Worm (Caenorhabditis elegans) whole organism, mixed stage, embryonic: Measurements from ENCODE around the gene ceh-20.

Source experiments
- M03D4.4 ChIP-seq: sonication (generic microtip); optimal IDR thresholded peaks from 2 replicates; lab custom pipeline; 2017; ENCODE audit warnings: mild to moderate bottlenecking, missing genetic modification characterization, missing compliant biosample characterization
- bed-3 ChIP-seq: fragments of 200-800 bp; sonication (Bioruptor generic); optimal IDR thresholded peaks from 3 replicates; lab custom pipeline; 2018; ENCODE audit warnings: mild to moderate bottlenecking, missing genetic modification characterization, moderate library complexity, missing compliant biosample characterization
- blmp-1 ChIP-seq: fragments of 150-350 bp; optimal IDR thresholded peaks from 2 replicates; lab custom pipeline; 2014; ENCODE audit warnings: missing biosample characterization, missing genetic modification characterization
- ceh-39 ChIP-seq: fragments of 150-350 bp; optimal IDR thresholded peaks from 2 replicates; lab custom pipeline; 2014; ENCODE audit warnings: missing biosample characterization, missing genetic modification characterization
- ceh-43 ChIP-seq: fragments of 200-800 bp; sonication (Bioruptor generic); optimal IDR thresholded peaks from 2 replicates; lab custom pipeline; 2018; ENCODE audit warnings: mild to moderate bottlenecking, missing genetic modification characterization, moderate library complexity, missing compliant biosample characterization
- ceh-83 ChIP-seq: fragments of 200-800 bp; sonication (Bioruptor generic); optimal IDR thresholded peaks from 2 replicates; lab custom pipeline; 2018; ENCODE audit warnings: mild to moderate bottlenecking, missing genetic modification characterization, missing compliant biosample characterization
- ces-1 ChIP-seq: fragments of 150-350 bp; optimal IDR thresholded peaks from 2 replicates; lab custom pipeline; 2014; ENCODE audit warnings: missing biosample characterization, missing genetic modification reagents, missing genetic modification characterization
- cnd-1 ChIP-seq: fragments of 200-800 bp; sonication (Bioruptor generic); optimal IDR thresholded peaks from 2 replicates; lab custom pipeline; 2018; ENCODE audit warnings: mild to moderate bottlenecking, missing genetic modification characterization, missing compliant biosample characterization
- drap-1 ChIP-seq: fragments of 200-800 bp; sonication (Bioruptor generic); optimal IDR thresholded peaks from 3 replicates; lab custom pipeline; 2018; ENCODE audit warnings: mild to moderate bottlenecking, missing genetic modification characterization, missing compliant biosample characterization
- elt-1 ChIP-seq: sonication (generic microtip); optimal IDR thresholded peaks from 2 replicates; lab custom pipeline; 2017; ENCODE audit warnings: missing genetic modification characterization, mild to moderate bottlenecking, missing compliant biosample characterization, antibody characterized with exemption, moderate library complexity, borderline replicate concordance; ENCODE audit not compliant: insufficient read depth
- elt-3 ChIP-seq: fragments of 150-350 bp; optimal IDR thresholded peaks from 2 replicates; lab custom pipeline; 2014; ENCODE audit warnings: missing biosample characterization, missing genetic modification characterization
- flh-1 ChIP-seq: fragments of 200-800 bp; sonication (Bioruptor generic); optimal IDR thresholded peaks from 2 replicates; lab custom pipeline; 2018; ENCODE audit warnings: mild to moderate bottlenecking, missing genetic modification characterization, moderate library complexity, missing compliant biosample characterization
- ham-2 ChIP-seq: fragments of 200-800 bp; sonication (Bioruptor generic); optimal IDR thresholded peaks from 2 replicates; lab custom pipeline; 2018; ENCODE audit warnings: mild to moderate bottlenecking, missing genetic modification characterization, missing compliant biosample characterization
- hlh-1 ChIP-seq: fragments of 150-350 bp; optimal IDR thresholded peaks from 2 replicates; lab custom pipeline; 2014; ENCODE audit warnings: missing biosample characterization, missing genetic modification reagents, missing genetic modification characterization
- lin-13 ChIP-seq: fragments of 150-350 bp; optimal IDR thresholded peaks from 2 replicates; lab custom pipeline; 2014; ENCODE audit warnings: missing biosample characterization, missing genetic modification characterization
- lin-32 ChIP-seq: fragments of 200-800 bp; sonication (Bioruptor generic); optimal IDR thresholded peaks from 2 replicates; lab custom pipeline; 2018; ENCODE audit warnings: mild to moderate bottlenecking, missing genetic modification characterization, missing compliant biosample characterization
- lsy-2 ChIP-seq: fragments of 150-350 bp; optimal IDR thresholded peaks from 2 replicates; lab custom pipeline; 2014; ENCODE audit warnings: missing biosample characterization, missing genetic modification characterization
- mab-5 ChIP-seq: fragments of 150-350 bp; optimal IDR thresholded peaks from 2 replicates; lab custom pipeline; 2014; ENCODE audit warnings: missing biosample characterization, missing genetic modification characterization
- mep-1 ChIP-seq: fragments of 150-350 bp; optimal IDR thresholded peaks from 2 replicates; lab custom pipeline; 2017; ENCODE audit warnings: missing biosample characterization, missing genetic modification reagents, missing genetic modification characterization, inconsistent platforms
- mls-2 ChIP-seq: sonication (generic microtip); optimal IDR thresholded peaks from 2 replicates; lab custom pipeline; 2016; ENCODE audit warnings: mild to moderate bottlenecking, missing genetic modification characterization, moderate library complexity, missing compliant biosample characterization
- nhr-12 ChIP-seq: fragments of 150-350 bp; optimal IDR thresholded peaks from 2 replicates; lab custom pipeline; 2014; ENCODE audit warnings: missing biosample characterization, missing genetic modification characterization
- nhr-2 ChIP-seq: fragments of 150-350 bp; optimal IDR thresholded peaks from 2 replicates; lab custom pipeline; 2014; ENCODE audit warnings: missing biosample characterization, missing genetic modification characterization
- nhr-237 ChIP-seq: fragments of 150-350 bp; optimal IDR thresholded peaks from 2 replicates; lab custom pipeline; 2014; ENCODE audit warnings: missing biosample characterization, missing genetic modification characterization
- nhr-28 ChIP-seq: fragments of 150-350 bp; optimal IDR thresholded peaks from 2 replicates; lab custom pipeline; 2014; ENCODE audit warnings: missing biosample characterization, missing genetic modification characterization
- nhr-76 ChIP-seq: sonication (generic microtip); optimal IDR thresholded peaks from 2 replicates; lab custom pipeline; 2017; ENCODE audit warnings: missing biosample characterization, missing genetic modification characterization
- pha-4 ChIP-seq: fragments of 150-350 bp; optimal IDR thresholded peaks from 2 replicates; lab custom pipeline; 2018; ENCODE audit warnings: missing biosample characterization, missing genetic modification reagents, missing genetic modification characterization
- sem-2 ChIP-seq: fragments of 200-800 bp; sonication (Bioruptor generic); optimal IDR thresholded peaks from 2 replicates; lab custom pipeline; 2018; ENCODE audit warnings: mild to moderate bottlenecking, missing genetic modification characterization, missing compliant biosample characterization
- snpc-4 ChIP-seq: fragments of 150-350 bp; optimal IDR thresholded peaks from 2 replicates; lab custom pipeline; 2014; ENCODE audit warnings: missing biosample characterization, missing genetic modification characterization
- sptf-1 ChIP-seq: sonication (generic microtip); optimal IDR thresholded peaks from 2 replicates; lab custom pipeline; 2017; ENCODE audit warnings: mild to moderate bottlenecking, missing genetic modification characterization, moderate library complexity, missing compliant biosample characterization
- tbx-8 ChIP-seq: fragments of 200-800 bp; sonication (Bioruptor generic); optimal IDR thresholded peaks from 2 replicates; lab custom pipeline; 2018; ENCODE audit warnings: mild to moderate bottlenecking, missing genetic modification characterization, moderate library complexity, missing compliant biosample characterization
- unc-120 ChIP-seq: sonication (generic microtip); optimal IDR thresholded peaks from 2 replicates; lab custom pipeline; 2017; ENCODE audit warnings: missing genetic modification characterization, missing compliant biosample characterization; ENCODE audit not compliant: poor library complexity, severe bottlenecking
- unc-39 ChIP-seq: fragments of 150-350 bp; optimal IDR thresholded peaks from 2 replicates; lab custom pipeline; 2014; ENCODE audit warnings: missing biosample characterization, missing genetic modification characterization
- unc-62 ChIP-seq: fragments of 150-350 bp; optimal IDR thresholded peaks from 2 replicates; lab custom pipeline; 2014; ENCODE audit warnings: missing biosample characterization, missing genetic modification reagents, missing genetic modification characterization
- zip-8 ChIP-seq: fragments of 150-350 bp; optimal IDR thresholded peaks from 2 replicates; lab custom pipeline; 2014; ENCODE audit warnings: missing biosample characterization, missing genetic modification characterization
- ztf-11 ChIP-seq: fragments of 150-350 bp; optimal IDR thresholded peaks from 2 replicates; lab custom pipeline; 2014; ENCODE audit warnings: missing biosample characterization, missing genetic modification characterization

Gene ceh-20

DNA sequence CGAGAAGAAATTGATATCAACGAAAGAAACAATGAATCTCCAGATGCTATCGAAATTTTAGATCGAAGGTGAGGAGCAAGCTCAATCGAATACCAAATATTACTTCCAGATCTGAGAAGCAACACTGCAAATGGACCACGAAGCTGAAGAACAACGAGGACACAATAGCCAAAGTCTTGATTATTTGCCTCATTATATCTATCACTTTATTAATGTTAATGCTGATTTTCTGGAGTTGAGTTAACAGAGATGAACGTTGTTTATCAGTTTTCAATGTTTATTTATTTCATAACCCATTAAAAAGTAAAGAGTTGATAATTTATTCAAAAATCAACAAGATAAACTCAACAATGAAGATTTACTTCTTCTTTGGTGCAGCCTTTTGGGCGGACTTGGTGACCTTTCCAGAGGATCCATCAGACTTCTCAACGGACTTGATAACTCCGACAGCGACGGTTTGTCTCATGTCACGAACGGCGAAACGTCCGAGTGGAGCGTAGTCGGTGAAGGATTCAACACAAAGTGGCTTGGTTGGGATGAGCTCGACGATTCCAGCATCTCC, 9.8 kb upstream of the ceh-20 start:
- TF ChIP-seq ceh-83 (GFP tag; lab: Kevin White, UChicago) (no peak), lsy-2 (tag; lab: Kevin White, UChicago) (no peak), pha-4 (tag; lab: Kevin White, UChicago) (no peak), mab-5 (tag; lab: Kevin White, UChicago) (no peak), mep-1 (tag; lab: Kevin White, UChicago) (no peak), snpc-4 (no peak), zip-8 (tag; lab: Kevin White, UChicago) (no peak), blmp-1 (no peak), nhr-12 (tag; lab: Kevin White, UChicago) (no peak), nhr-76 (tag; lab: Kevin White, UChicago) (no peak), sptf-1 (no peak), ceh-39 (tag; lab: Kevin White, UChicago) (no peak), lin-32 (GFP tag; lab: Kevin White, UChicago) (no peak), unc-120 (tag; lab: Kevin White, UChicago) (no peak), ces-1 (GFP tag; lab: Kevin White, UChicago) (no peak), nhr-2 (tag; lab: Kevin White, UChicago) (no peak), ham-2 (GFP tag; lab: Kevin White, UChicago) (no peak)

DNA sequence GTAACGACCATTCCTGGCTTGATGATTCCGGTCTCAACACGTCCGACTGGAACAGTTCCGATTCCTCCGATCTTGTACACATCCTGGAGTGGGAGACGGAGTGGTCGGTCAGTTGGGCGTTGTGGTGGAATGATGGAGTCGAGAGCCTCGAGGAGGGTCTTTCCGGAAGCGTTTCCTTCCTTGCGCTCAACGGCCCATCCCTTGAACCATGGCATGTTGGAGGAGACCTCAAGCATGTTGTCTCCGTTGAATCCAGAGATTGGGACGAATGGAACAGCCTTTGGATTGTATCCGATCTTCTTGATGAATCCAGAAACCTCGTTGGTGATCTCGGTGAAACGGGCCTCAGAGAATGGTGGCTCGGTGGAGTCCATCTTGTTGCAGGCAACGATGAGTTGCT, 8.9 kb upstream of the ceh-20 start:
- TF ChIP-seq lsy-2 (tag; lab: Kevin White, UChicago) (no peak), mab-5 (tag; lab: Kevin White, UChicago) (no peak), nhr-76 (tag; lab: Kevin White, UChicago) (no peak), mls-2 (tag; lab: Kevin White, UChicago) (no peak), M03D4.4 (tag; lab: Kevin White, UChicago) (no peak), nhr-237 (tag; lab: Kevin White, UChicago) (no peak), lin-32 (GFP tag; lab: Kevin White, UChicago) (no peak), elt-1 (no peak), blmp-1 (no peak), ceh-39 (tag; lab: Kevin White, UChicago) (no peak), ces-1 (GFP tag; lab: Kevin White, UChicago) (no peak)
- TF ChIP-seq, all 35 proteins: peak for 0

DNA sequence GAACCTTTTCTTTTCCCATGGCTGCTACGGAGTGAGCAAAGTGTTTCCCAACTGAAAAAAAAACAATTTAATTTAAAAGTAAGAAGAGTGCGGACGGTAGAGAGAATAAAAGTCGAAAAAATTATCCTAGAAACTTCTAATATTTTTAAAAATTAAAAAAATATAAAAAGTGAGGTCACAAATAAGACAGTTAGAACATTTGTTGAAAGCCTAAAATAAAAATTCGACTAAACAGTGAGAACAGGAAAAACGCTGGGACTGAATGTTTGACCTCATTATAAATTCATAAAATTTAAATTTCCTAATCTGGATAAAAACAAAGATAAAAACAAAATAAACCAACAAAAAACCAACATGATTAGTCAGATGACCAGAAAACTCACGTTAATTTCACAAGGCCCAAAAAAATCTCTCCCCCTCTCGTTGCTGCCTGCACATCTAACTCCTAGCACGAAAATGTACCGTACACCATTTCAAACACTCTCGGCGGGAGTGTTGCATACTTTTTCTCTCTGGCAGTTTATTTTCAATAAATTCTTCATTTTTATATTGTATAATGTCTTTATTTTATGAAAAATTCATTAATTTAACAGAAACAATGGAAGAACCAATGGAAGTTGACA, 7.9 kb upstream of the ceh-20 start, which contains the start of the genes eef-1A.1 and rfc-4:
TSS of gene eef-1A.1 (minus strand) at position 51 of the 623 bp plus-strand sequence.
TSS of gene rfc-4 (plus strand) at position 592 of the 623 bp plus-strand sequence.
- TF ChIP-seq blmp-1 (peak; percentile 19), snpc-4 (no peak), cnd-1 (tag; lab: Kevin White, UChicago) (peak; percentile 31), elt-3 (tag; lab: Kevin White, UChicago) (peak; percentile 63), drap-1 (GFP tag; lab: Kevin White, UChicago) (peak; percentile 71), tbx-8 (GFP tag; lab: Kevin White, UChicago) (no peak), lin-13 (peak; percentile 91), elt-1 (no peak), lsy-2 (tag; lab: Kevin White, UChicago) (peak; percentile 100), hlh-1 (peak; percentile 83), ztf-11 (tag; lab: Kevin White, UChicago) (peak; percentile 79), zip-8 (tag; lab: Kevin White, UChicago) (no peak), flh-1 (GFP tag; lab: Kevin White, UChicago) (no peak), ceh-43 (GFP tag; lab: Kevin White, UChicago) (peak; percentile 39), sem-2 (GFP tag; lab: Kevin White, UChicago) (no peak), nhr-12 (tag; lab: Kevin White, UChicago) (no peak), ceh-83 (GFP tag; lab: Kevin White, UChicago) (no peak), bed-3 (GFP tag; lab: Kevin White, UChicago) (peak; percentile 18), M03D4.4 (tag; lab: Kevin White, UChicago) (peak; percentile 73), pha-4 (tag; lab: Kevin White, UChicago) (peak; percentile 97), nhr-76 (tag; lab: Kevin White, UChicago) (no peak), nhr-237 (tag; lab: Kevin White, UChicago) (peak; percentile 96), ceh-39 (tag; lab: Kevin White, UChicago) (peak; percentile 97), nhr-28 (tag; lab: Kevin White, UChicago) (no peak), unc-120 (tag; lab: Kevin White, UChicago) (peak; percentile 76), ces-1 (GFP tag; lab: Kevin White, UChicago) (peak; percentile 89), lin-32 (GFP tag; lab: Kevin White, UChicago) (no peak), sptf-1 (peak; percentile 87), unc-62 (GFP tag; lab: Kevin White, UChicago) (peak; percentile 85), mab-5 (tag; lab: Kevin White, UChicago) (peak; percentile 75), mep-1 (tag; lab: Kevin White, UChicago) (peak; percentile 97), nhr-2 (tag; lab: Kevin White, UChicago) (peak; percentile 80), ham-2 (GFP tag; lab: Kevin White, UChicago) (no peak), unc-39 (tag; lab: Kevin White, UChicago) (no peak), mls-2 (tag; lab: Kevin White, UChicago) (peak; percentile 58)
